Worm (Caenorhabditis elegans): ENCODE results near the gene scl-11.

The scl-11 gene

ce11 chrIV:13022892-13023291, 28.3 kb upstream of the scl-11 start:
- TF ChIP-seq tbx-37 (GFP tag; conservative IDR thresholded peaks at IDR 0.05) (no peak), tra-4 (tag; optimal IDR thresholded peaks at IDR 0.05) (no peak), F13C5.2 (tag; optimal IDR thresholded peaks at IDR 0.05) (no peak), hnd-1 (tag; optimal IDR thresholded peaks at IDR 0.05) (no peak), ama-1 (optimal IDR thresholded peaks at IDR 0.05) (no peak), aly-1 (tag; optimal IDR thresholded peaks at IDR 0.05) (no peak), flt-1 (GFP tag; IDR thresholded peaks at IDR 0.05) (no peak), ceh-36 (tag; optimal IDR thresholded peaks at IDR 0.05) (no peak), tbx-11 (GFP tag; IDR thresholded peaks at IDR 0.05) (no peak), pes-1 (GFP tag; IDR thresholded peaks at IDR 0.05) (0 out of 2 replicates have a peak, but pooled peaks have one; percentile 15), ets-7 (tag; optimal IDR thresholded peaks at IDR 0.05) (no peak), hmg-4 (GFP tag; optimal IDR thresholded peaks at IDR 0.05) (peak; percentile 16), hmbx-1 (tag; optimal IDR thresholded peaks at IDR 0.05) (no peak)

- TF ChIP-seq ceh-13 (GFP tag; optimal IDR thresholded peaks at IDR 0.05) (no peak), sea-1 (GFP tag; conservative IDR thresholded peaks at IDR 0.05) (no peak), tbx-11 (GFP tag; IDR thresholded peaks at IDR 0.05) (no peak), hmbx-1 (tag; optimal IDR thresholded peaks at IDR 0.05) (no peak), aly-1 (tag; optimal IDR thresholded peaks at IDR 0.05) (no peak), ama-1 (optimal IDR thresholded peaks at IDR 0.05) (no peak), pes-1 (GFP tag; IDR thresholded peaks at IDR 0.05) (no peak), flt-1 (GFP tag; IDR thresholded peaks at IDR 0.05) (no peak), scrt-1 (GFP tag; IDR thresholded peaks at IDR 0.05) (no peak), ets-7 (tag; optimal IDR thresholded peaks at IDR 0.05) (no peak), B0310.2 (tag; optimal IDR thresholded peaks at IDR 0.05) (no peak), F13C5.2 (tag; optimal IDR thresholded peaks at IDR 0.05) (no peak), hnd-1 (tag; optimal IDR thresholded peaks at IDR 0.05) (no peak), tra-4 (tag; optimal IDR thresholded peaks at IDR 0.05) (no peak)
Measured at ce11 chrIV:13025853-13026343, 25.3 kb upstream of the scl-11 start.

- TF ChIP-seq ceh-36 (tag; optimal IDR thresholded peaks at IDR 0.05), result no peak
- TF ChIP-seq flt-1 (GFP tag; IDR thresholded peaks at IDR 0.05), result no peak
- TF ChIP-seq tbx-11 (GFP tag; IDR thresholded peaks at IDR 0.05), result no peak
- no peak for TF ChIP-seq ets-7 (tag; optimal IDR thresholded peaks at IDR 0.05)
- no peak for TF ChIP-seq F13C5.2 (tag; optimal IDR thresholded peaks at IDR 0.05)
- no peak for TF ChIP-seq tra-4 (tag; optimal IDR thresholded peaks at IDR 0.05)
- no peak for TF ChIP-seq pes-1 (GFP tag; IDR thresholded peaks at IDR 0.05)
- no peak for TF ChIP-seq hmg-4 (GFP tag; optimal IDR thresholded peaks at IDR 0.05)
Measured at ce11 chrIV:13026762-13027161, 24.4 kb upstream of the scl-11 start.

DNA sequence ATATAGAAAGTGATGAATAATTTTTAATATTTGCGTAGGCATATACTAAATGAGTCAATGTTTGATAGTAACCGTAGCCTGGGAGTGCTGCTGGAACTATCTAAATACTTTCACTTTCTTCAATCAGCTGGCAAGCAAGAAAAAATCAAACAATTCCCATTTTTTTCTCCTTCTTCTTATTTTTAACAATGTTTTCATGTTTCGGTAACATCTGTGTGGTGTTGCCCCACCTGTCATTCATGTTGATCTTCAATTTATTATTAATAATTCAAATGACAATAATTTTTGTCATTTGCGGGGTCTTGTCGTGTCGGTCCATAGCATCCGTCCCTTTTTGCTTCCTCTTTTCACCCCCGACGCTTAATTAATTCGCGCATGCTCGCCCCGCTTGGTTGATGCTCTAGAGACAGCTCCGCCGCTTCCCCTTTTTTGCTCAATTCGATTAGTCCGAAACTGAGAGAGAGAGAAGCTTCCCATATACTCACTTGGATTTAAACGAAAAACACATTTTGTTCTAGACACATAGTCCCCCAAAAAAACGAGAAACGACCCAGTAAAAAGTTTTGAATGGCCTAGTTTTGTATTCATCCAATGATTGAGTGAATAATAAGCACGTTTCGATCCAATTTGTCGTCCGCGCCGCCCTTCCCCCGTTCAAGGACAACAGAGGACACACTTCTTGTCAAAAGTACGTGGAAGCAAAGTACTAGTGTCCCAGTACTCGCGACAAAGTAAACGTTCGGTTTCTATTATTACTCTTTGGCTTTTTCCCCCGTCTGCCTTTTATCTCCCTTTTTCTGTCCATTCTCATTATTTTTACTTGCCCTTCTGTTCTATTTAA, 23.2 kb upstream of the scl-11 start:
- no peak for TF ChIP-seq flt-1 (GFP tag; IDR thresholded peaks at IDR 0.05)
- peak; percentile 16 for TF ChIP-seq hmg-4 (GFP tag; optimal IDR thresholded peaks at IDR 0.05)
- TF ChIP-seq sea-1 (GFP tag; conservative IDR thresholded peaks at IDR 0.05), result 0 out of 2 replicates have a peak, but pooled peaks have one; percentile 18

DNA sequence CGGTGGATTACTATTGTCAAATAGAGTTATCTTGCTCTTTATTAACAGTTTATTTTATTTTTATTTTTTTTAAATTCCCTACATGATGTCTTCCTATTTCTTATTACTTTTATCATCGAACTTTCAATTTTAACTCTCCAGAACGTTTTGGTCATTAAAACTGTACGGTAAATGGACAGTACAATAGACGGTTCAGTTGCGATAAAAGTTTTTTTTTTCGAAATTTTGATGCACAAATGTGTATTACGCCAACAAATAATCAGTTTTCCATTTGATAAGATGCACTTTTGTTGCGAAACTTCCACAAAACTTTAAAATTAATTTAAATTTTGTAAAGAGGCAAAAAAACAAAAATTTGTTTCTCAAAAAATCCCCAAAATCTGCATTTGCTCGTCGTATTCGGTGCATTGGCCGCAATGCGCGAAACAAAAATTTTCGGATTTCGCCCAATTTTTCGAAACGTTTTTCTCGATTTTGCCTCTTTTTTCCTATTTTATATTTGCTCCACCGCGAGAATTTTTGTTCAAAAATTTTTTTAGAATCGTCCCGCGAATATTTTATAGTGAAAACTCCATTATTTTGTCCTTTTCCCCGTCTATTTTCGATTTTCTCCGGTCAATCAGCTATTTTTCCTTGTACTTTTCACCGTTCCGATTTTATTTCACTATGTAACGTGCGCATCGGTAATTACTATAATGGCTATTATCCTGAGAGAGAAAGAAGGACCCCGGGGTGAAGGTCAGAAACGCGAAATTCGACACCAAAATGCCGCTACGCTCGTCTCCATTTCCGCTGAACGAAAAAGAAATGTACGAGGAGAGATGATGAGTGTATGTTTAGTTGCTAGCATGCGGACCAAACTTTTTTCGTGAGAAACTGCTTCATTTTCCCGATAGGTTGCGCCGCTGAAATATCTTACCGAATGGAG, 22.2 kb upstream of the scl-11 start:
- TF ChIP-seq hmbx-1 (tag; optimal IDR thresholded peaks at IDR 0.05) (no peak), tra-4 (tag; optimal IDR thresholded peaks at IDR 0.05) (no peak), sea-1 (GFP tag; conservative IDR thresholded peaks at IDR 0.05) (no peak), flt-1 (GFP tag; IDR thresholded peaks at IDR 0.05) (no peak), ceh-36 (tag; optimal IDR thresholded peaks at IDR 0.05) (no peak), pes-1 (GFP tag; IDR thresholded peaks at IDR 0.05) (no peak), hnd-1 (tag; optimal IDR thresholded peaks at IDR 0.05) (no peak), ama-1 (optimal IDR thresholded peaks at IDR 0.05) (no peak), ets-7 (tag; optimal IDR thresholded peaks at IDR 0.05) (no peak), hmg-4 (GFP tag; optimal IDR thresholded peaks at IDR 0.05) (no peak), scrt-1 (GFP tag; IDR thresholded peaks at IDR 0.05) (no peak), tbx-11 (GFP tag; IDR thresholded peaks at IDR 0.05) (no peak), F13C5.2 (tag; optimal IDR thresholded peaks at IDR 0.05) (no peak)

DNA sequence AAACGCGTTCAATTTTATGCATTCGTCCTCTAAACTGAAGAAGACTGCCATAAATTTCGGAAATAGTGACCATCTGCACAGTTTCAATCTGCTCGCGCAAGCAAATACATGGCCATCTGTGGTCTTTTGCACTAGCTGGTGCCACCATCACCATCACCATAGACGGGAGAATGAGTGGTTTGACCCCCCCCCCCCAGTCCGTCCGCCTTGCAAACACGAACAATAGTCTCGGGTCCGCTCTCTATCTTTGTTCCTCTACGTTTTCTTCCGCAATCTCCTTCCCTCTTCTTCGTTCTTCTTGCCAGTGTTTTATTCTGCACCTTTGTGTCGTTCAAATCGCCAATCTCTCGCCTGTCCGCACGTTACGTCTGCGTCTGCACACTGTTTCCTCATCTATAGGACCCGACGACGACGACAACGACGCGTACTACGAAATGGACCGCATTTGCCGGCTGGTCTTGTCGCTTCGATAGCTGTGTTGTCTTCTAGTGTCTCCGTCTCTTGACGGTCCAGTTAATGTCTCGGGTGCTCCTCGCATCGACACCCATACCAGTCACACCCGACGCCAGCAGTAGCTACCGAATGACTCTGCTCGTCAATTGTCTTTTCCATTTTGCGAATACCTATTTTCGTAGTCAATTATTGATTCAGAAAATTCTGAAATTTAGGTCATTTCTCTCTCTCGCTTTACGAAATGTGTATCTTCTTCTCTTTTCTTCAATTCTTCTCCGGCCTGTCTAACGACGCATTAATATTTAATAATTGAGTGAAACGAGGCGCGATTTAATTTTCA, 21.3 kb upstream of the scl-11 start:
- peak; percentile 46 for TF ChIP-seq ets-7 (tag; optimal IDR thresholded peaks at IDR 0.05)
- peak; percentile 77 for TF ChIP-seq F13C5.2 (tag; optimal IDR thresholded peaks at IDR 0.05)
- no peak for TF ChIP-seq B0310.2 (tag; optimal IDR thresholded peaks at IDR 0.05)
- TF ChIP-seq flt-1 (GFP tag; IDR thresholded peaks at IDR 0.05), result no peak
- no peak for TF ChIP-seq ama-1 (optimal IDR thresholded peaks at IDR 0.05)
- 0 out of 2 replicates have a peak, but pooled peaks have one; percentile 19 for TF ChIP-seq pes-1 (GFP tag; IDR thresholded peaks at IDR 0.05)
- TF ChIP-seq ceh-36 (tag; optimal IDR thresholded peaks at IDR 0.05), result no peak
- TF ChIP-seq tbx-11 (GFP tag; IDR thresholded peaks at IDR 0.05), result no peak
- no peak for TF ChIP-seq tbx-37 (GFP tag; conservative IDR thresholded peaks at IDR 0.05)
- TF ChIP-seq hmg-4 (GFP tag; optimal IDR thresholded peaks at IDR 0.05), result peak; percentile 91
- no peak for TF ChIP-seq ceh-13 (GFP tag; optimal IDR thresholded peaks at IDR 0.05)
